ENCODE assay signal across 3 worm cellular contexts in the genomic region with DNA sequence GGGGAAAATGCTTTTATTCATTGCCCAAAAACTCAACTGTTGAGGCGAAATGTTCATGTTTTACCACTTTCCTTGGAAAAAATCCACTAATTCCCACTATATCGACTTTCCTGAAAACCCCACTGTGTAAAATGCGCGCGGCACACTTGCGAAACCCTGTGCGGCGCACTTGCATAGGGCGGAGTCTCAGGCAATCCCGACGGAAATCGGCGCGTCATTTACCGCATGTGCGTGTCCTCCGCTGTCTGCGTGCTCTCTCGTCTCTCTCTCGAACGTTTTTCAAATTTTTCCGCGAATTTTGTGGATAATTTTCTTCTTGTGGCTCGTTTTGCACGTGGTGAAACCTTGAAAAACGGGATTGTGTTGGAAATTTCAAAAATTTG.
A peak's percentile ranks its signal among the peaks of the same experiment; 100 is the strongest.
TF ChIP-seq lines count a peak whose summit lies in the region.

A gene (plus strand): TSS at position 226 of the 383 bp plus-strand sequence.

TF ChIP-seq in whole organism, L1 larva, 84 proteins besides CTCF, POLR2A, EP300 and RAD21 (continued from another document and continues in another):
- TF ChIP-seq mab-9 (GFP tag; IDR thresholded peaks at IDR 0.05; lab: Robert Waterston, UW), result peak; percentile 77
- TF ChIP-seq zip-4 (GFP tag; optimal IDR thresholded peaks at IDR 0.05; lab: Kevin White, UChicago), result peak; percentile 46
- peak; percentile 48 to 77 for TF ChIP-seq lsy-2 (tag; optimal IDR thresholded peaks at IDR 0.05; lab: Kevin White, UChicago)
- TF ChIP-seq unc-30 (tag; optimal IDR thresholded peaks at IDR 0.05; lab: Kevin White, UChicago), result no peak
- peak; percentile 60 for TF ChIP-seq egl-13 (tag; optimal IDR thresholded peaks at IDR 0.05; lab: Kevin White, UChicago)
- TF ChIP-seq pag-3 (tag; optimal IDR thresholded peaks at IDR 0.05; lab: Kevin White, UChicago; ENCODE audit: borderline replicate concordance, insufficient read depth), result no peak
- TF ChIP-seq aha-1 (tag; optimal IDR thresholded peaks at IDR 0.05; lab: Kevin White, UChicago), result peak; percentile 9
- TF ChIP-seq lir-3 (tag; optimal IDR thresholded peaks at IDR 0.05; lab: Kevin White, UChicago; ENCODE audit: poor library complexity), result peak; percentile 76
- peak; percentile 44 for TF ChIP-seq nhr-76 (tag; optimal IDR thresholded peaks at IDR 0.05; lab: Kevin White, UChicago)
- TF ChIP-seq xbp-1 (tag; optimal IDR thresholded peaks at IDR 0.05; lab: Kevin White, UChicago), result peak; percentile 71
- TF ChIP-seq fos-1 (tag; optimal IDR thresholded peaks at IDR 0.05; lab: Kevin White, UChicago), result no peak
- no peak for TF ChIP-seq ceh-90 (tag; optimal IDR thresholded peaks at IDR 0.05; lab: Kevin White, UChicago)
- TF ChIP-seq C04F5.9 (tag; optimal IDR thresholded peaks at IDR 0.05; lab: Kevin White, UChicago), result peak; percentile 11
- TF ChIP-seq lin-15B (tag; optimal IDR thresholded peaks at IDR 0.05; lab: Kevin White, UChicago), result peak; percentile 41
- peak; percentile 73 for TF ChIP-seq skn-1 (tag; optimal IDR thresholded peaks at IDR 0.05; lab: Kevin White, UChicago)
- TF ChIP-seq nhr-19 (GFP tag; conservative IDR thresholded peaks at IDR 0.05; lab: Robert Waterston, UW), result peak; percentile 79
- TF ChIP-seq unc-62 (GFP tag; optimal IDR thresholded peaks at IDR 0.05; lab: Kevin White, UChicago), result no peak
- TF ChIP-seq nhr-77 (tag; optimal IDR thresholded peaks at IDR 0.05; lab: Kevin White, UChicago), result no peak
- no peak for TF ChIP-seq ets-5 (GFP tag; IDR thresholded peaks at IDR 0.05; lab: Robert Waterston, UW)
- no peak for TF ChIP-seq nhr-84 (tag; optimal IDR thresholded peaks at IDR 0.05; lab: Kevin White, UChicago)
- no peak for TF ChIP-seq pax-3 (tag; optimal IDR thresholded peaks at IDR 0.05; lab: Kevin White, UChicago)
- no peak for TF ChIP-seq vab-15 (tag; optimal IDR thresholded peaks at IDR 0.05; lab: Kevin White, UChicago)
- TF ChIP-seq lin-14 (GFP tag; optimal IDR thresholded peaks at IDR 0.05; lab: Kevin White, UChicago), result peak; percentile 79
- TF ChIP-seq ceh-8 (GFP tag; optimal IDR thresholded peaks at IDR 0.05; lab: Kevin White, UChicago), result peak; percentile 37
- peak; percentile 81 for TF ChIP-seq snu-23 (GFP tag; optimal IDR thresholded peaks at IDR 0.05; lab: Kevin White, UChicago)
- peak; percentile 81 for TF ChIP-seq fkh-8 (tag; optimal IDR thresholded peaks at IDR 0.05; lab: Kevin White, UChicago)
- TF ChIP-seq ztf-11 (tag; optimal IDR thresholded peaks at IDR 0.05; lab: Kevin White, UChicago), result peak in 1 of 2 experiments; percentile 73
- peak; percentile 70 for TF ChIP-seq nhr-90 (tag; optimal IDR thresholded peaks at IDR 0.05; lab: Kevin White, UChicago; ENCODE audit: poor library complexity)
- TF ChIP-seq sup-37 (GFP tag; optimal IDR thresholded peaks at IDR 0.05; lab: Kevin White, UChicago), result no peak
- TF ChIP-seq unc-130 (tag; optimal IDR thresholded peaks at IDR 0.05; lab: Kevin White, UChicago), result peak; percentile 65
- TF ChIP-seq efl-1 (optimal IDR thresholded peaks at IDR 0.05; lab: Kevin White, UChicago), result peak; percentile 75 to 76
- TF ChIP-seq efl-1 (GFP tag; optimal IDR thresholded peaks at IDR 0.05 in 1 of 2; lab: Kevin White, UChicago), result peak; percentile 61 to 97
- TF ChIP-seq C34B4.2 (tag; optimal IDR thresholded peaks at IDR 0.05; lab: Kevin White, UChicago), result peak; percentile 9
- TF ChIP-seq nhr-47 (tag; optimal IDR thresholded peaks at IDR 0.05; lab: Kevin White, UChicago), result peak; percentile 82
- TF ChIP-seq C16A3.4 (tag; optimal IDR thresholded peaks at IDR 0.05; lab: Kevin White, UChicago), result peak; percentile 67
- peak; percentile 60; the same call in 1 of the 2 replicates for TF ChIP-seq unc-98 (GFP tag; IDR thresholded peaks at IDR 0.05; lab: Robert Waterston, UW)
- TF ChIP-seq elt-2 (tag; optimal IDR thresholded peaks at IDR 0.05; lab: Kevin White, UChicago), result no peak
- peak; percentile 70 for TF ChIP-seq jun-1 (tag; optimal IDR thresholded peaks at IDR 0.05; lab: Kevin White, UChicago)
- TF ChIP-seq pqm-1 (tag; optimal IDR thresholded peaks at IDR 0.05; lab: Kevin White, UChicago), result no peak
- TF ChIP-seq sox-4 (tag; optimal IDR thresholded peaks at IDR 0.05; lab: Kevin White, UChicago), result no peak
- peak; percentile 7 for TF ChIP-seq ces-1 (GFP tag; optimal IDR thresholded peaks at IDR 0.05; lab: Kevin White, UChicago)
- TF ChIP-seq snpc-4 (tag; optimal IDR thresholded peaks at IDR 0.05; lab: Kevin White, UChicago), result peak; percentile 69

TF ChIP-seq in whole organism, L3 larva, 47 proteins besides CTCF, POLR2A, EP300 and RAD21 (continued from another document):
- TF ChIP-seq ceh-16 (tag; optimal IDR thresholded peaks at IDR 0.05; lab: Kevin White, UChicago), result peak; percentile 72
- TF ChIP-seq nhr-67 (tag; optimal IDR thresholded peaks at IDR 0.05; lab: Kevin White, UChicago), result no peak
- peak; percentile 26 for TF ChIP-seq egl-5 (tag; optimal IDR thresholded peaks at IDR 0.05; lab: Kevin White, UChicago)
- TF ChIP-seq lin-39 (tag; optimal IDR thresholded peaks at IDR 0.05; lab: Kevin White, UChicago), result peak; percentile 91
- peak; percentile 98 for TF ChIP-seq hmg-11 (tag; optimal IDR thresholded peaks at IDR 0.05; lab: Kevin White, UChicago)
- peak; percentile 42 for TF ChIP-seq fkh-10 (GFP tag; optimal IDR thresholded peaks at IDR 0.05; lab: Kevin White, UChicago)
- TF ChIP-seq elt-1 (tag; optimal IDR thresholded peaks at IDR 0.05; lab: Kevin White, UChicago), result peak; percentile 56
- TF ChIP-seq skn-1 (tag; optimal IDR thresholded peaks at IDR 0.05; lab: Kevin White, UChicago), result peak; percentile 59
- peak; percentile 46 for TF ChIP-seq elt-2 (tag; optimal IDR thresholded peaks at IDR 0.05; lab: Kevin White, UChicago)
- TF ChIP-seq R02D3.7 (tag; optimal IDR thresholded peaks at IDR 0.05; lab: Kevin White, UChicago), result peak; percentile 79
- no peak for TF ChIP-seq unc-39 (tag; optimal IDR thresholded peaks at IDR 0.05; lab: Kevin White, UChicago)
- TF ChIP-seq lin-15B (tag; optimal IDR thresholded peaks at IDR 0.05; lab: Kevin White, UChicago), result peak; percentile 80
- TF ChIP-seq ceh-28 (tag; optimal IDR thresholded peaks at IDR 0.05; lab: Kevin White, UChicago), result peak; percentile 73
- TF ChIP-seq nhr-77 (tag; optimal IDR thresholded peaks at IDR 0.05; lab: Kevin White, UChicago), result no peak
- peak; percentile 22 for TF ChIP-seq egl-27 (tag; optimal IDR thresholded peaks at IDR 0.05; lab: Kevin White, UChicago)
- TF ChIP-seq nhr-11 (tag; optimal IDR thresholded peaks at IDR 0.05; lab: Kevin White, UChicago), result no peak
- peak; percentile 56 for TF ChIP-seq ceh-82 (tag; optimal IDR thresholded peaks at IDR 0.05; lab: Kevin White, UChicago)
- TF ChIP-seq zag-1 (tag; optimal IDR thresholded peaks at IDR 0.05; lab: Kevin White, UChicago), result no peak
- no peak for TF ChIP-seq eor-1 (tag; optimal IDR thresholded peaks at IDR 0.05; lab: Kevin White, UChicago)
- peak; percentile 28 for TF ChIP-seq fos-1 (tag; optimal IDR thresholded peaks at IDR 0.05; lab: Kevin White, UChicago)
- no peak for TF ChIP-seq ZK546.5 (tag; optimal IDR thresholded peaks at IDR 0.05; lab: Kevin White, UChicago)
- TF ChIP-seq lsy-12 (tag; optimal IDR thresholded peaks at IDR 0.05; lab: Kevin White, UChicago), result peak; percentile 85
- TF ChIP-seq elt-3 (tag; optimal IDR thresholded peaks at IDR 0.05; lab: Kevin White, UChicago), result no peak
- TF ChIP-seq ztf-4 (tag; optimal IDR thresholded peaks at IDR 0.05; lab: Kevin White, UChicago), result no peak
- TF ChIP-seq jun-1 (tag; optimal IDR thresholded peaks at IDR 0.05; lab: Kevin White, UChicago), result no peak
- TF ChIP-seq fkh-2 (tag; optimal IDR thresholded peaks at IDR 0.05; lab: Kevin White, UChicago), result no peak
- no peak for TF ChIP-seq nhr-28 (tag; optimal IDR thresholded peaks at IDR 0.05; lab: Kevin White, UChicago)
- no peak for TF ChIP-seq daf-12 (tag; optimal IDR thresholded peaks at IDR 0.05; lab: Kevin White, UChicago)
- TF ChIP-seq unc-62 (GFP tag; optimal IDR thresholded peaks at IDR 0.05; lab: Kevin White, UChicago), result no peak

TF ChIP-seq in whole organism, young adult, 124 proteins besides CTCF, POLR2A, EP300 and RAD21 (continued from another document and continues in another):
- TF ChIP-seq Y79H2A.3 (GFP tag; conservative IDR thresholded peaks at IDR 0.05; lab: Robert Waterston, UW), result peak; percentile 93
- TF ChIP-seq attf-6 (GFP tag; IDR thresholded peaks at IDR 0.05; lab: Robert Waterston, UW), result peak; percentile 79
- TF ChIP-seq lin-54 (GFP tag; optimal IDR thresholded peaks at IDR 0.05; lab: Kevin White, UChicago), result peak; percentile 91
- TF ChIP-seq F57C9.4 (tag; optimal IDR thresholded peaks at IDR 0.05; lab: Kevin White, UChicago), result no peak
- TF ChIP-seq Y67H2A.10 (GFP tag; conservative IDR thresholded peaks at IDR 0.05; lab: Robert Waterston, UW), result peak; percentile 86
- TF ChIP-seq F10E7.11 (tag; optimal IDR thresholded peaks at IDR 0.05; lab: Kevin White, UChicago), result peak; percentile 66
- 0 out of 2 replicates have a peak, but pooled peaks have one; percentile 64 for TF ChIP-seq ceh-58 (GFP tag; IDR thresholded peaks at IDR 0.05; lab: Robert Waterston, UW)
- TF ChIP-seq bed-1 (GFP tag; IDR thresholded peaks at IDR 0.05; lab: Robert Waterston, UW), result no peak
- peak; percentile 79 for TF ChIP-seq egrh-3 (GFP tag; IDR thresholded peaks at IDR 0.05; lab: Robert Waterston, UW)
- peak; percentile 49 for TF ChIP-seq gei-17 (GFP tag; optimal IDR thresholded peaks at IDR 0.05; lab: Kevin White, UChicago)
- TF ChIP-seq pbrm-1 (GFP tag; IDR thresholded peaks at IDR 0.05; lab: Robert Waterston, UW), result peak; percentile 95
- TF ChIP-seq zfh-2 (GFP tag; conservative IDR thresholded peaks at IDR 0.05; lab: Robert Waterston, UW), result peak; percentile 97
- no peak for TF ChIP-seq Y56A3A.18 (GFP tag; IDR thresholded peaks at IDR 0.05; lab: Robert Waterston, UW)
- TF ChIP-seq rcor-1 (GFP tag; IDR thresholded peaks at IDR 0.05; lab: Robert Waterston, UW), result peak; percentile 91
- peak; percentile 83 for TF ChIP-seq hmg-1.2 (GFP tag; IDR thresholded peaks at IDR 0.05; lab: Robert Waterston, UW)
- TF ChIP-seq snpc-3.4 (tag; optimal IDR thresholded peaks at IDR 0.05; lab: Kevin White, UChicago), result peak; percentile 76
- peak; percentile 88 for TF ChIP-seq lin-26 (GFP tag; IDR thresholded peaks at IDR 0.05; lab: Robert Waterston, UW)
- TF ChIP-seq dpl-1 (GFP tag; optimal IDR thresholded peaks at IDR 0.05; lab: Kevin White, UChicago), result peak; percentile 35
- peak; percentile 61 for TF ChIP-seq ztf-26 (tag; optimal IDR thresholded peaks at IDR 0.05; lab: Kevin White, UChicago)
- peak; percentile 95 for TF ChIP-seq ztf-28 (GFP tag; IDR thresholded peaks at IDR 0.05; lab: Robert Waterston, UW)
- TF ChIP-seq ceh-79 (tag; optimal IDR thresholded peaks at IDR 0.05; lab: Kevin White, UChicago), result peak; percentile 4
- TF ChIP-seq akir-1 (GFP tag; optimal IDR thresholded peaks at IDR 0.05; lab: Kevin White, UChicago), result peak; percentile 47
- TF ChIP-seq ZK185.1 (tag; optimal IDR thresholded peaks at IDR 0.05; lab: Kevin White, UChicago; ENCODE audit: poor library complexity, severe bottlenecking), result peak; percentile 96
- peak; percentile 61 to 84 for TF ChIP-seq let-607 (tag; optimal IDR thresholded peaks at IDR 0.05; lab: Kevin White, UChicago)
- peak in 2 of 3 experiments; percentile 70 to 80 for TF ChIP-seq lin-35 (GFP tag; optimal IDR thresholded peaks at IDR 0.05; lab: Kevin White, UChicago)
- peak; percentile 74 for TF ChIP-seq lin-40 (tag; optimal IDR thresholded peaks at IDR 0.05; lab: Kevin White, UChicago)
- peak; percentile 84 for TF ChIP-seq C17E4.6 (GFP tag; IDR thresholded peaks at IDR 0.05; lab: Robert Waterston, UW)
- TF ChIP-seq mcd-1 (GFP tag; IDR thresholded peaks at IDR 0.05; lab: Robert Waterston, UW), result peak; percentile 96
- peak; percentile 76 for TF ChIP-seq lsl-1 (GFP tag; optimal IDR thresholded peaks at IDR 0.05; lab: Kevin White, UChicago)
- peak; percentile 71 for TF ChIP-seq F33H1.4 (GFP tag; IDR thresholded peaks at IDR 0.05; lab: Robert Waterston, UW)
- TF ChIP-seq mes-4 (tag; optimal IDR thresholded peaks at IDR 0.05; lab: Kevin White, UChicago), result no peak
- peak; percentile 78; the same call in 1 of the 2 replicates for TF ChIP-seq aptf-3 (GFP tag; IDR thresholded peaks at IDR 0.05; lab: Robert Waterston, UW)
- peak; percentile 83 for TF ChIP-seq hmg-20 (GFP tag; IDR thresholded peaks at IDR 0.05; lab: Robert Waterston, UW)
- TF ChIP-seq nfyb-1 (GFP tag; IDR thresholded peaks at IDR 0.05; lab: Robert Waterston, UW), result peak; percentile 93
- peak; percentile 86 for TF ChIP-seq F49E8.2 (tag; optimal IDR thresholded peaks at IDR 0.05; lab: Kevin White, UChicago; ENCODE audit: insufficient read depth)
- peak; percentile 92 for TF ChIP-seq egl-44 (GFP tag; IDR thresholded peaks at IDR 0.05; lab: Robert Waterston, UW)
- peak; percentile 93 for TF ChIP-seq zim-3 (tag; optimal IDR thresholded peaks at IDR 0.05; lab: Kevin White, UChicago)
- 0 out of 2 replicates have a peak, but pooled peaks have one; percentile 76 for TF ChIP-seq ztf-6 (GFP tag; IDR thresholded peaks at IDR 0.05; lab: Robert Waterston, UW)
- TF ChIP-seq sdz-38 (tag; optimal IDR thresholded peaks at IDR 0.05; lab: Kevin White, UChicago), result no peak
- TF ChIP-seq atf-7 (tag; optimal IDR thresholded peaks at IDR 0.05; lab: Kevin White, UChicago), result peak; percentile 83
- TF ChIP-seq Y53G8AR.9 (GFP tag; conservative IDR thresholded peaks at IDR 0.05; lab: Robert Waterston, UW), result peak; percentile 87
- TF ChIP-seq F55B11.4 (tag; optimal IDR thresholded peaks at IDR 0.05; lab: Kevin White, UChicago; ENCODE audit: borderline replicate concordance, insufficient read depth), result no peak
- peak; percentile 97 for TF ChIP-seq dox-1 (GFP tag; IDR thresholded peaks at IDR 0.05; lab: Robert Waterston, UW)
- TF ChIP-seq B0035.1 (tag; optimal IDR thresholded peaks at IDR 0.05; lab: Kevin White, UChicago), result peak; percentile 67
- TF ChIP-seq ceh-27 (GFP tag; optimal IDR thresholded peaks at IDR 0.05; lab: Kevin White, UChicago), result peak; percentile 96
- TF ChIP-seq sptf-2 (GFP tag; optimal IDR thresholded peaks at IDR 0.05; lab: Kevin White, UChicago), result peak; percentile 88
- peak; percentile 82 for TF ChIP-seq tlf-1 (GFP tag; optimal IDR thresholded peaks at IDR 0.05; lab: Kevin White, UChicago)
- no peak for TF ChIP-seq ccch-3 (GFP tag; optimal IDR thresholded peaks at IDR 0.05; lab: Kevin White, UChicago)
- TF ChIP-seq ztf-25 (GFP tag; IDR thresholded peaks at IDR 0.05; lab: Robert Waterston, UW), result peak; percentile 96
- TF ChIP-seq ztf-22 (GFP tag; optimal IDR thresholded peaks at IDR 0.05; lab: Kevin White, UChicago), result peak; percentile 42
- TF ChIP-seq Y53F4B.3 (GFP tag; IDR thresholded peaks at IDR 0.05; lab: Robert Waterston, UW), result no peak
- peak; percentile 89 for TF ChIP-seq madf-6 (GFP tag; IDR thresholded peaks at IDR 0.05; lab: Robert Waterston, UW)
- peak; percentile 94 for TF ChIP-seq C06A6.2 (GFP tag; conservative IDR thresholded peaks at IDR 0.05; lab: Robert Waterston, UW)
- peak; percentile 42 for TF ChIP-seq mxl-1 (tag; optimal IDR thresholded peaks at IDR 0.05; lab: Kevin White, UChicago)
- no peak for TF ChIP-seq unc-62 (GFP tag; optimal IDR thresholded peaks at IDR 0.05; lab: Kevin White, UChicago)
- no peak for TF ChIP-seq hlh-26 (GFP tag; conservative IDR thresholded peaks at IDR 0.05; lab: Robert Waterston, UW)
- TF ChIP-seq sea-2 (GFP tag; IDR thresholded peaks at IDR 0.05; lab: Robert Waterston, UW), result 0 out of 2 replicates have a peak, but pooled peaks have one; percentile 70
- no peak for TF ChIP-seq tbx-9 (tag; optimal IDR thresholded peaks at IDR 0.05; lab: Kevin White, UChicago; ENCODE audit: borderline replicate concordance)
- peak; percentile 81 for TF ChIP-seq repo-1 (tag; optimal IDR thresholded peaks at IDR 0.05; lab: Kevin White, UChicago)
- no peak for TF ChIP-seq nfya-1 (tag; optimal IDR thresholded peaks at IDR 0.05; lab: Kevin White, UChicago; ENCODE audit: borderline replicate concordance, insufficient read depth)
- peak; percentile 84 for TF ChIP-seq K12H6.12 (tag; optimal IDR thresholded peaks at IDR 0.05; lab: Kevin White, UChicago)
- no peak for TF ChIP-seq nhr-120 (GFP tag; IDR thresholded peaks at IDR 0.05; lab: Robert Waterston, UW)
- TF ChIP-seq T26A5.8 (tag; optimal IDR thresholded peaks at IDR 0.05; lab: Kevin White, UChicago), result peak; percentile 64
- TF ChIP-seq nhr-179 (tag; optimal IDR thresholded peaks at IDR 0.05; lab: Kevin White, UChicago), result no peak
